Worm (Caenorhabditis elegans): ENCODE measurements around the gene lpr-3.

DNA sequence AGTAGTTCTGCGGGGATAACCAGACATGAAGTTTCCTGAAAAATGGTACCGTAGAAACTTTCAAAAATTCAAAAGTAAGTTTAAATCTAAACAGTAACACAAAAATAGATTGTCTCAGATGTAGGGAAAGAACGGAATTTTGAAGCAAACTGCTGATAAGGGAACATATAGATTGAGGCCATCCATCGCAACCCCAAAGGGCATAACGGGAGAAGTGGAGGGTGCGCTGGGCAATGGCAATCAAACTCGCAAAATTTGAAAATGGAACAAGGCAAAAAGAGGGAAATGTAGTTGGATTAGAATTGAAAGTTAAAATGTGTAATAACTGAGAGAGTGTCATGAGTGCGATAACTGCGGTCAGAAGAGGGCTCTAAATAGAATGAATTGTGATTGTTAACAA is 46.0 kb downstream of the lpr-3 start:
- TF ChIP-seq him-1 (tag; optimal IDR thresholded peaks at IDR 0.05) (no peak), W03F9.2 (tag; optimal IDR thresholded peaks at IDR 0.05) (no peak), dao-5 (tag; optimal IDR thresholded peaks at IDR 0.05) (no peak)
